Worm (Caenorhabditis elegans) whole organism, L1 larva: ENCODE results near the gene Y62F5A.9.
A peak's percentile ranks its signal among the peaks of the same experiment; 100 is the strongest.

Experiments
- ama-1 ChIP-seq: fragments of 150-350 bp; optimal IDR thresholded peaks from 2 replicates; lab custom pipeline; 2014
- dpl-1 ChIP-seq, 3 experiments: fragments of 150-350 bp in 2 of 3; sonication (generic microtip) in 1 of 3; optimal IDR thresholded peaks; 2 replicates each; lab custom pipeline; 2014 to 2017; ENCODE audit warnings: missing biosample characterization in 3 of 3, missing genetic modification characterization in 3 of 3, missing genetic modification reagents in 3 of 3
- fkh-8 ChIP-seq: sonication (generic microtip); optimal IDR thresholded peaks from 2 replicates; lab custom pipeline; 2016; ENCODE audit warnings: mild to moderate bottlenecking, missing genetic modification characterization, missing compliant biosample characterization
- lin-39 ChIP-seq: fragments of 150-350 bp; optimal IDR thresholded peaks from 2 replicates; lab custom pipeline; 2014; ENCODE audit warnings: missing biosample characterization, missing genetic modification reagents, missing genetic modification characterization
- mep-1 ChIP-seq: fragments of 150-350 bp; optimal IDR thresholded peaks from 2 replicates; lab custom pipeline; 2014; ENCODE audit warnings: missing biosample characterization, missing genetic modification characterization
- nhr-237 ChIP-seq: fragments of 150-350 bp; optimal IDR thresholded peaks from 2 replicates; lab custom pipeline; 2014; ENCODE audit warnings: missing biosample characterization, missing genetic modification characterization
- snpc-4 ChIP-seq: fragments of 150-350 bp; optimal IDR thresholded peaks from 2 replicates; lab custom pipeline; 2014; ENCODE audit warnings: missing biosample characterization, missing genetic modification characterization
- ztf-11 ChIP-seq, 2 experiments: sonication (generic microtip); optimal IDR thresholded peaks; 2 replicates each; lab custom pipeline; 2016 to 2017; ENCODE audit warnings: missing genetic modification characterization in 2 of 2, missing biosample characterization in 1 of 2, missing compliant biosample characterization in 1 of 2

DNA sequence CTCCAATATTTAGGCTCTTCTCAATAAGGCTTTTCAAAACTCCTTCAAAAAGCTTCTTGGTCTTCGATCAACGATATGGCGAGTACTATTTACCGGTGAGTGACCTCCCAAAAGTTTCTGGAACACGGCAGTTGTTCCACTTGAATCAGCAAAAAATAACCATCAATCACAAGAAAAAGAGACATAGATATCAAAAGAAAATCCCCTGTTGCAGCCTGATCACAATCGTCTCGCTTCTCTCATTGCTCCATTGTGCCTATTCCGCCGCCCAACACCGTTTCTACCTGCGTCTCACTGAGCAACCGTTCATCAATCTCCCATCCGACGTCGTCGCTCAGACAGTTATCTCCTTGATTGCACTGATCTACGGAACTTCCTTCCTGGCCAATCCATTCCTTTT, 41.9 kb downstream of the Y62F5A.9 start, which contains the start of gene emc-5:
- TF ChIP-seq lin-39 (tag; lab: Kevin White, UChicago) (peak; percentile 73), snpc-4 (tag; lab: Kevin White, UChicago) (no peak), ztf-11 (tag; optimal IDR thresholded peaks at IDR 0.05; lab: Kevin White, UChicago) (no peak), ama-1 (no peak), fkh-8 (tag; lab: Kevin White, UChicago) (no peak), nhr-237 (no peak), mep-1 (tag; lab: Kevin White, UChicago) (no peak), dpl-1 (GFP tag; optimal IDR thresholded peaks at IDR 0.05; lab: Kevin White, UChicago) (no peak)
